Worm (Caenorhabditis elegans): ENCODE data around the gene T24C2.3.
"Not testable (repeated sequence)": the region's sequence is repeated elsewhere in the genome, so short reads cannot be mapped to it uniquely, and the experiment has no call there.

The T24C2.3 gene

DNA sequence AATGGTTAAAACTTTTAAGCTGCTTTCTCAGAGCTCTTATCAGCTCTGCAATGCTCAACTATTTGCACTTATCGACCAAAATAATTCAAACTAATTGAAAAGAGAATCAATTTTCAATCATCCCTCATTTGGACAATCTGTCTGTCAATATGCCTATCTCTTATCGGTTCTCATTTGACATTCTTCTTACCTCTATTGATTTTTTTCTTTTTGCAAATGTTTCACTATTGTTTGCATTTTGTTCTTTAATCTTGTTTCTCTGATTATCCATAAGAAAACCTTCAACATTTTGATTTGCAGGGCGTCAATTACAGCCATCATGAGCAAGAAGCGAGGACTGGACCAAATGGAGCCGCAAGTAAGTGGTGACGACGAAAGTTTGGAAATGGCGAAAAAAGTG is 26.8 kb upstream of the T24C2.3 start, which contains the start of gene D1025.10:
TSS of gene D1025.10 (plus strand) at position 301 of the 400 bp plus-strand sequence.
- TF ChIP-seq madf-6 (GFP tag; IDR thresholded peaks at IDR 0.05) = no peak
- peak; percentile 20 for TF ChIP-seq nhr-80 (tag; optimal IDR thresholded peaks at IDR 0.05)
- no peak for TF ChIP-seq ets-4 (GFP tag; optimal IDR thresholded peaks at IDR 0.05)

DNA sequence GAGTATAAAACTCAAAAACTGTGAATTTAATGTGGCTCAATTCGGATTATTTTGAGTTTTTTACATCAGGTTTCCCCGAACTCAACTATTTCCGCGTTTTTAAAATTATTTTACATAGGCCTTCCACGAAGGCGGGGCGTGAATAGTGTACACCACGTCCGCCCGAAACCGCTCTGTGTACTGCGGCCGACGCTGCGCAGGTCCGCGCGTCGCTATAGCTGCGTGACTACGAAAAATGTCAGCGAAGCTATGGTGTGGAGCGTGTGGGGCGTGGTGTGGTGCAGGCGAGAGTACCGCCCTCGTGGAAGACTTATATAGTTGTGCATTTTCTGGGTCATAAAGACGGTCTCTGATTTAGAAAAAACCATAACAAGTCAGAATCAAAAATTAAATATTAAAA is 25.5 kb upstream of the T24C2.3 start:
- peak; percentile 60; the same call in 1 of the 2 replicates for TF ChIP-seq zfh-2 (GFP tag; conservative IDR thresholded peaks at IDR 0.05)
- no peak for TF ChIP-seq cebp-1 (GFP tag; IDR thresholded peaks at IDR 0.05)
- TF ChIP-seq cebp-1 (tag; optimal IDR thresholded peaks at IDR 0.05) = no peak
- no peak for TF ChIP-seq snpc-4 (GFP tag; optimal IDR thresholded peaks at IDR 0.05)
- TF ChIP-seq snpc-4 (tag; optimal IDR thresholded peaks at IDR 0.05) = peak in 2 of 4 experiments; percentile 41 to 66
- no peak for TF ChIP-seq cebp-2 (GFP tag; IDR thresholded peaks at IDR 0.05)

DNA sequence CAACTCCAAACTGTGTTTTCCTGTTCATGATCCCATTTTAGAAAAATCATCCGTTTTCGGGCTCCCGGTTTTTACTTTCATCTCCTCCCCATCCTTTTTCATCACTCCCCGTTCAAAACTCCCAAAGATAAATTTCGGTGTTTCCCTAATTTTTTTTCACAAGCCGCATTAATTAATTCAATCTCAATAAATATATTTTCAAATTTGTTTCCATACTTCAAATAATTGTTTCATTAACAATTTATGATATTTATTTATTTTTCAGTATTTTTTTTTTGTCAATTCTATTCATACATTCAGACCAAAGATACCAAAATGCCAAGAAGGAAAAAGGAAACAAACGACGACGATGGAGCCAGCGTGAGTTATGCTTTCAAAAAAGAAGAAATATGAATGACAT is 22.9 kb upstream of the T24C2.3 start, which contains the start of gene D1025.1:
TSS of gene D1025.1 (plus strand) at position 301 of the 400 bp plus-strand sequence.
- TF ChIP-seq somi-1 (GFP tag; optimal IDR thresholded peaks at IDR 0.05) (no peak), T26A5.8 (tag; optimal IDR thresholded peaks at IDR 0.05) (no peak), K11D2.4 (GFP tag; IDR thresholded peaks at IDR 0.05) (no peak), lin-40 (tag; optimal IDR thresholded peaks at IDR 0.05) (no peak), snpc-1.1 (tag; optimal IDR thresholded peaks at IDR 0.05; ENCODE audit: insufficient read depth) (no peak), bed-1 (GFP tag; IDR thresholded peaks at IDR 0.05) (no peak), hlh-26 (GFP tag; conservative IDR thresholded peaks at IDR 0.05) (no peak), Y79H2A.3 (GFP tag; conservative IDR thresholded peaks at IDR 0.05) (no peak), B0019.2 (GFP tag; conservative IDR thresholded peaks at IDR 0.05) (no peak)

ce11 chrX:14523275-14523674 is 20.0 kb upstream of the T24C2.3 start, which contains the start of gene nspc-16:
Gene nspc-16, plus strand, starts transcription at chrX:14523575.
- TF ChIP-seq Y53G8AR.9 (GFP tag; conservative IDR thresholded peaks at IDR 0.05) (no peak), lag-1 (GFP tag; IDR thresholded peaks at IDR 0.05) (no peak), nhr-120 (GFP tag; IDR thresholded peaks at IDR 0.05) (no peak), ztf-26 (tag; optimal IDR thresholded peaks at IDR 0.05) (no peak), F22D6.2 (tag; optimal IDR thresholded peaks at IDR 0.05) (no peak), bed-1 (GFP tag; IDR thresholded peaks at IDR 0.05) (no peak)

- TF ChIP-seq snpc-1.3 (tag; optimal IDR thresholded peaks at IDR 0.05; ENCODE audit: insufficient read depth); Y79H2A.3 (GFP tag; conservative IDR thresholded peaks at IDR 0.05); unc-130 (GFP tag; optimal IDR thresholded peaks at IDR 0.05): not testable (repeated sequence)
Measured at ce11 chrX:14525081-14525324, 18.3 kb upstream of the T24C2.3 start, which contains the start of gene nspc-17. Gene nspc-17, minus strand, starts transcription at chrX:14525181.

DNA sequence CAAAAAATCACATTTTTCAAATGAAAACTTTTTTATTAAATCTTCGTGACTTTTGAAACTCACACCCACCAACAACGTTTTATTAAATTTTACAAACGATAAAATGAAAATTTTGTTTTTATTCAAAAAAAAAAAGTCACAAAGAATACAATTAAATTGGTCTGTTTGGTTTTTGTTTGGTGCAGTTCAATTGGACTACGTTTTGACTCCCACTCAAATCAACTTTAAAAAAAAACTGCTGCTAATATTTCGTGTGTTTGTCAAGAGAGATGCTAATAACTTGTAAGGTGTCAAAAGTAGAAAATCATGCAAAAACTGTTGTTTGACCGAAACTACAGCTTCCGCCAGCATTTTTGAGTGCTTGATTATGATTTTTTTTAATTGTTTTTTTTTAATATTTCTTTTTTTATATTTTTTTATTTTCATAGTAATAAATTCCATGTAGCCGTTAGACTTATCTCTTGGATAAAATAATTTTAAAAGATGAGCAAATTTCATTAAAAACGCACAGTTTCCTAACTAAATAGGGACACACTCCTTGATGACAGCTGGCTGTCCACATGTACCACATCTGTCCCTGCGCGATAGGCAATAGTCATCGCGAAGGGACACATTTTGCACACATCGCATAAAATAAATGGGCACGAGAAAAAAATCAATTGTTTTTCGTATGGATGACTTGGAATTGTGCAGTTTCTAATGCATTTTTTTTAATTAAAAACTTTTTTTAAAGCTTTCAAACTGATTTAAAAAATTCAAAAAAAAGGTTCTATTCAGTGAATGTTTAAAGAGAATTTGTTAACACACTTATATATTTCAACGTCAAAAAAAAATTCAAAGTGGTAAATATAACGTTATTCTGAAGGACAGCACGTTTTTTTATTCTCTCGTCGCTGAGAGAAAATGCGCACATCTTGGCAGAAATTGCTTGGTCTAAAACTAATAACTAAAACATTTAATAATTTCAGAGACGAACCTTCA is 17.7 kb upstream of the T24C2.3 start:
- no peak for TF ChIP-seq nfya-1 (tag; optimal IDR thresholded peaks at IDR 0.05; ENCODE audit: borderline replicate concordance, insufficient read depth)
- TF ChIP-seq hlh-12 (tag; optimal IDR thresholded peaks at IDR 0.05) = peak; percentile 33
- peak; percentile 80 for TF ChIP-seq ztf-18 (tag; optimal IDR thresholded peaks at IDR 0.05)
- TF ChIP-seq lin-35 (GFP tag; optimal IDR thresholded peaks at IDR 0.05) = peak in 2 of 3 experiments; percentile 83 to 99
- TF ChIP-seq ztf-22 (GFP tag; optimal IDR thresholded peaks at IDR 0.05) = peak; percentile 98
- TF ChIP-seq lag-1 (GFP tag; IDR thresholded peaks at IDR 0.05) = peak; percentile 92
- TF ChIP-seq nhr-80 (tag; optimal IDR thresholded peaks at IDR 0.05) = peak; percentile 95
- TF ChIP-seq zfh-2 (GFP tag; conservative IDR thresholded peaks at IDR 0.05) = no peak
- peak; percentile 87 for TF ChIP-seq ccch-3 (GFP tag; optimal IDR thresholded peaks at IDR 0.05)
- TF ChIP-seq B0261.1 (tag; optimal IDR thresholded peaks at IDR 0.05) = peak; percentile 62
- TF ChIP-seq snpc-1.3 (tag; optimal IDR thresholded peaks at IDR 0.05; ENCODE audit: insufficient read depth) = peak; percentile 56
- peak; percentile 97 for TF ChIP-seq F37B4.10 (GFP tag; IDR thresholded peaks at IDR 0.05)
- TF ChIP-seq ceh-79 (tag; optimal IDR thresholded peaks at IDR 0.05) = peak; percentile 97
- no peak for TF ChIP-seq snpc-1.1 (tag; optimal IDR thresholded peaks at IDR 0.05; ENCODE audit: insufficient read depth)
- no peak for TF ChIP-seq xnd-1 (tag; optimal IDR thresholded peaks at IDR 0.05)
- peak; percentile 99 for TF ChIP-seq nfyb-1 (GFP tag; IDR thresholded peaks at IDR 0.05)
- no peak for TF ChIP-seq fkh-3 (tag; optimal IDR thresholded peaks at IDR 0.05)

Data from whole organism, young adult.